Worm (Caenorhabditis elegans) whole organism, L2 larva: ENCODE measurements around the gene ncx-8.

Experiments used
- F13H6.1 ChIP-seq: sonication (generic microtip); optimal IDR thresholded peaks from 2 replicates; lab custom pipeline; 2016; ENCODE audit warnings: missing genetic modification characterization, missing compliant biosample characterization
- R02D3.7 ChIP-seq: fragments of 150-350 bp; optimal IDR thresholded peaks from 2 replicates; lab custom pipeline; 2014; ENCODE audit warnings: missing biosample characterization, missing genetic modification characterization
- Y55F3AM.14 ChIP-seq: fragments of 200-800 bp; sonication (Bioruptor generic); optimal IDR thresholded peaks from 2 replicates; lab custom pipeline; 2018; ENCODE audit warnings: mild to moderate bottlenecking, missing genetic modification characterization, missing compliant biosample characterization
- ZK546.5 ChIP-seq: sonication (generic microtip); optimal IDR thresholded peaks from 2 replicates; lab custom pipeline; 2017; ENCODE audit warnings: missing biosample characterization, missing genetic modification characterization
- aly-2 ChIP-seq: fragments of 150-350 bp; optimal IDR thresholded peaks from 2 replicates; lab custom pipeline; 2014; ENCODE audit warnings: missing biosample characterization, missing genetic modification characterization
- ama-1 ChIP-seq: fragments of 150-350 bp; optimal IDR thresholded peaks from 2 replicates; lab custom pipeline; 2018; ENCODE audit warnings: inconsistent platforms
- ceh-16 ChIP-seq: fragments of 150-350 bp; optimal IDR thresholded peaks from 2 replicates; lab custom pipeline; 2014; ENCODE audit warnings: missing biosample characterization, missing genetic modification characterization
- ceh-82 ChIP-seq: fragments of 150-350 bp; optimal IDR thresholded peaks from 2 replicates; lab custom pipeline; 2014; ENCODE audit warnings: missing biosample characterization, missing genetic modification characterization
- crh-2 ChIP-seq: sonication (generic microtip); optimal IDR thresholded peaks from 2 replicates; lab custom pipeline; 2017; ENCODE audit warnings: missing biosample characterization, missing genetic modification characterization
- dmd-4 ChIP-seq: sonication (generic microtip); optimal IDR thresholded peaks from 2 replicates; lab custom pipeline; 2017; ENCODE audit warnings: missing biosample characterization, missing genetic modification characterization
- egl-27 ChIP-seq: sonication (generic microtip); optimal IDR thresholded peaks from 3 replicates; lab custom pipeline; 2017; ENCODE audit warnings: missing biosample characterization, missing genetic modification reagents, missing genetic modification characterization
- elt-1 ChIP-seq: fragments of 150-350 bp; optimal IDR thresholded peaks from 2 replicates; lab custom pipeline; 2014; ENCODE audit warnings: missing biosample characterization, missing genetic modification characterization
- elt-3 ChIP-seq: sonication (generic microtip); optimal IDR thresholded peaks from 2 replicates; lab custom pipeline; 2017; ENCODE audit warnings: missing biosample characterization, missing genetic modification characterization
- fos-1 ChIP-seq: fragments of 150-350 bp; optimal IDR thresholded peaks from 2 replicates; lab custom pipeline; 2014; ENCODE audit warnings: missing biosample characterization, missing genetic modification characterization
- gmeb-1 ChIP-seq: fragments of 150-350 bp; optimal IDR thresholded peaks from 2 replicates; lab custom pipeline; 2014; ENCODE audit warnings: missing biosample characterization, missing genetic modification characterization
- lin-13 ChIP-seq: fragments of 150-350 bp; optimal IDR thresholded peaks from 2 replicates; lab custom pipeline; 2014; ENCODE audit warnings: missing biosample characterization, missing genetic modification reagents, missing genetic modification characterization
- lin-39 ChIP-seq: fragments of 150-350 bp; optimal IDR thresholded peaks from 2 replicates; lab custom pipeline; 2014; ENCODE audit warnings: missing biosample characterization, missing genetic modification reagents, missing genetic modification characterization
- lsy-2 ChIP-seq, 2 experiments: fragments of 150-350 bp in 1 of 2; sonication (generic microtip) in 1 of 2; optimal IDR thresholded peaks; 2 replicates each; lab custom pipeline; 2014 to 2017; ENCODE audit warnings: missing biosample characterization in 2 of 2, missing genetic modification characterization in 2 of 2
- mbf-1 ChIP-seq: sonication (generic microtip); optimal IDR thresholded peaks from 2 replicates; lab custom pipeline; 2017; ENCODE audit warnings: missing biosample characterization, missing genetic modification characterization
- mdl-1 ChIP-seq, 2 experiments: fragments of 150-350 bp in 1 of 2; sonication (generic microtip) in 1 of 2; optimal IDR thresholded peaks; 2 replicates each; lab custom pipeline; 2017; ENCODE audit warnings: missing biosample characterization in 2 of 2, missing genetic modification characterization in 2 of 2
- nhr-10 ChIP-seq: sonication (generic microtip); optimal IDR thresholded peaks from 2 replicates; lab custom pipeline; 2017; ENCODE audit warnings: missing biosample characterization, missing genetic modification characterization
- nhr-11 ChIP-seq: fragments of 150-350 bp; optimal IDR thresholded peaks from 2 replicates; lab custom pipeline; 2014; ENCODE audit warnings: missing biosample characterization, missing genetic modification characterization
- nhr-12 ChIP-seq: fragments of 150-350 bp; optimal IDR thresholded peaks from 2 replicates; lab custom pipeline; 2014; ENCODE audit warnings: missing biosample characterization, missing genetic modification characterization
- nhr-129 ChIP-seq: fragments of 150-350 bp; optimal IDR thresholded peaks from 2 replicates; lab custom pipeline; 2014; ENCODE audit warnings: missing biosample characterization, missing genetic modification characterization
- nhr-21 ChIP-seq: fragments of 150-350 bp; optimal IDR thresholded peaks from 2 replicates; lab custom pipeline; 2014; ENCODE audit warnings: missing biosample characterization, missing genetic modification characterization
- nhr-237 ChIP-seq: fragments of 150-350 bp; optimal IDR thresholded peaks from 2 replicates; lab custom pipeline; 2014; ENCODE audit warnings: missing biosample characterization, missing genetic modification characterization
- nhr-6 ChIP-seq: fragments of 150-350 bp; optimal IDR thresholded peaks from 2 replicates; lab custom pipeline; 2014; ENCODE audit warnings: missing biosample characterization, missing genetic modification characterization
- nhr-77 ChIP-seq: fragments of 150-350 bp; optimal IDR thresholded peaks from 2 replicates; lab custom pipeline; 2014; ENCODE audit warnings: missing biosample characterization, missing genetic modification characterization
- peb-1 ChIP-seq: fragments of 150-350 bp; optimal IDR thresholded peaks from 2 replicates; lab custom pipeline; 2014; ENCODE audit warnings: missing biosample characterization, missing genetic modification characterization
- sem-4 ChIP-seq: fragments of 150-350 bp; optimal IDR thresholded peaks from 2 replicates; lab custom pipeline; 2014; ENCODE audit warnings: missing biosample characterization, missing genetic modification reagents, missing genetic modification characterization
- skn-1 ChIP-seq: sonication (generic microtip); optimal IDR thresholded peaks from 2 replicates; lab custom pipeline; 2017; ENCODE audit warnings: missing biosample characterization, missing genetic modification characterization
- sma-3 ChIP-seq: sonication (generic microtip); optimal IDR thresholded peaks from 2 replicates; lab custom pipeline; 2016; ENCODE audit warnings: missing genetic modification reagents, missing genetic modification characterization, missing compliant biosample characterization
- sma-9 ChIP-seq, 2 experiments: fragments of 150-350 bp in 1 of 2; sonication (generic microtip) in 1 of 2; optimal IDR thresholded peaks; 2 replicates each; lab custom pipeline; 2014 to 2016; ENCODE audit warnings: missing genetic modification characterization in 2 of 2, mild to moderate bottlenecking in 1 of 2, missing biosample characterization in 1 of 2, missing compliant biosample characterization in 1 of 2, missing genetic modification reagents in 1 of 2, moderate library complexity in 1 of 2
- snpc-4 ChIP-seq: fragments of 150-350 bp; optimal IDR thresholded peaks from 2 replicates; lab custom pipeline; 2014; ENCODE audit warnings: missing biosample characterization, missing genetic modification characterization
- unc-55 ChIP-seq: fragments of 150-350 bp; sonication (generic microtip); optimal IDR thresholded peaks from 3 replicates; lab custom pipeline; 2014; ENCODE audit warnings: missing biosample characterization, missing genetic modification reagents, missing genetic modification characterization
- unc-62 ChIP-seq: fragments of 150-350 bp; optimal IDR thresholded peaks from 2 replicates; lab custom pipeline; 2014; ENCODE audit warnings: missing biosample characterization, missing genetic modification reagents, missing genetic modification characterization
- ztf-1 ChIP-seq: fragments of 200-800 bp; sonication (Bioruptor generic); conservative IDR thresholded peaks from 2 replicates; pipeline ENCODE4 v1.3.6; 2022; ENCODE audit warnings: missing genetic modification characterization, missing compliant biosample characterization
- ztf-11 ChIP-seq: sonication (generic microtip); optimal IDR thresholded peaks from 2 replicates; lab custom pipeline; 2017; ENCODE audit warnings: missing biosample characterization, missing genetic modification characterization
- ztf-4 ChIP-seq: fragments of 150-350 bp; optimal IDR thresholded peaks from 2 replicates; lab custom pipeline; 2014; ENCODE audit warnings: missing biosample characterization, missing genetic modification characterization

ncx-8 gene

ce11 chrV:4987097-4987496 is at the start of gene ncx-8:
Gene ncx-8 (minus strand): TSS chrV:4987197.
- TF ChIP-seq lin-39 (tag; lab: Kevin White, UChicago): no peak
- no peak for TF ChIP-seq ztf-1 (GFP tag; lab: Robert Waterston, UW)
- TF ChIP-seq, all 48 proteins: peak for 0

DNA sequence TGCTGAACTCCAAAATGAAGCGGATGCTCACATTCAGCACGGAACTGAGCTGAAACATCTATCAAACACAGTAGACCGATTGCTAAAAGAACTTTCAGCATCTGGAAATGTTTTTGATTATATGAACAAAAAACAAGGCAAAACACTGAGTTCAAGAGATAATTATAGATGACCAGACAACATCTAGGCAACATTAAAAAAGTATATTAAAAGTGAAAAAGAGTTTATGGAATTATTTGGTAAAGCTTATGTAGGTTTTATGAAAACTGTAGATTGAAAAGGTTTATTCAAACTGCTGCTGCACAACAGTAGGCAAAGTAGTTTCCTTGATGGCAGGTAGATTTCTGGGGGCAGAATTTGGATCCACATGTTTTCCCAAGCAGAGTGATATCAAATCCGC is 49.4 kb upstream of the ncx-8 start, which contains the start of gene K11D12.7:
K11D12.7 (minus strand) TSS at position 101 of the 400 bp plus-strand sequence.
- no peak for TF ChIP-seq nhr-10 (tag; lab: Kevin White, UChicago)

ce11 chrV:5035058-5035457 is 48.1 kb upstream of the ncx-8 start, which contains the start of gene K11D12.6:
Gene K11D12.6 (minus strand): TSS chrV:5035158.
- TF ChIP-seq lin-13: no peak
- TF ChIP-seq lsy-2 (tag; optimal IDR thresholded peaks at IDR 0.05; lab: Kevin White, UChicago): no peak
- no peak for TF ChIP-seq elt-3 (tag; lab: Kevin White, UChicago)
- TF ChIP-seq unc-55: no peak
- no peak for TF ChIP-seq snpc-4 (tag; lab: Kevin White, UChicago)
- TF ChIP-seq ama-1 (lab: Kevin White, UChicago): no peak
- no peak for TF ChIP-seq fos-1 (tag; lab: Kevin White, UChicago)
- no peak for TF ChIP-seq nhr-237
- TF ChIP-seq peb-1 (tag; lab: Kevin White, UChicago): no peak
- no peak for TF ChIP-seq nhr-6 (tag; lab: Kevin White, UChicago)
- no peak for TF ChIP-seq nhr-77 (tag; lab: Kevin White, UChicago)
- no peak for TF ChIP-seq ztf-11 (tag; lab: Kevin White, UChicago)
- TF ChIP-seq dmd-4 (tag; lab: Kevin White, UChicago): no peak
- no peak for TF ChIP-seq sma-9 (GFP tag; optimal IDR thresholded peaks at IDR 0.05; lab: Kevin White, UChicago)
- no peak for TF ChIP-seq sma-9 (tag; optimal IDR thresholded peaks at IDR 0.05; lab: Kevin White, UChicago)
- TF ChIP-seq unc-62: no peak
- TF ChIP-seq sem-4 (tag; lab: Kevin White, UChicago): no peak
- no peak for TF ChIP-seq gmeb-1 (tag; lab: Kevin White, UChicago)
- TF ChIP-seq R02D3.7 (tag; lab: Kevin White, UChicago): no peak
- no peak for TF ChIP-seq lin-39 (tag; lab: Kevin White, UChicago)
- no peak for TF ChIP-seq skn-1 (tag; lab: Kevin White, UChicago)

- TF ChIP-seq Y55F3AM.14 (GFP tag; lab: Kevin White, UChicago): no peak
- no peak for TF ChIP-seq snpc-4 (tag; lab: Kevin White, UChicago)
- TF ChIP-seq nhr-6 (tag; lab: Kevin White, UChicago): no peak
- no peak for TF ChIP-seq nhr-237
- TF ChIP-seq lsy-2 (tag; optimal IDR thresholded peaks at IDR 0.05; lab: Kevin White, UChicago): no peak
- TF ChIP-seq lin-13: no peak
- TF ChIP-seq nhr-129: no peak
- no peak for TF ChIP-seq nhr-11 (tag; lab: Kevin White, UChicago)
- no peak for TF ChIP-seq nhr-10 (tag; lab: Kevin White, UChicago)
- no peak for TF ChIP-seq ceh-82 (tag; lab: Kevin White, UChicago)
These were observed 46.1 kb upstream of the ncx-8 start, which contains the start of gene K11D12.13 for ce11 chrV:5033099-5033498. Gene K11D12.13 (plus strand): TSS chrV:5033399.

DNA sequence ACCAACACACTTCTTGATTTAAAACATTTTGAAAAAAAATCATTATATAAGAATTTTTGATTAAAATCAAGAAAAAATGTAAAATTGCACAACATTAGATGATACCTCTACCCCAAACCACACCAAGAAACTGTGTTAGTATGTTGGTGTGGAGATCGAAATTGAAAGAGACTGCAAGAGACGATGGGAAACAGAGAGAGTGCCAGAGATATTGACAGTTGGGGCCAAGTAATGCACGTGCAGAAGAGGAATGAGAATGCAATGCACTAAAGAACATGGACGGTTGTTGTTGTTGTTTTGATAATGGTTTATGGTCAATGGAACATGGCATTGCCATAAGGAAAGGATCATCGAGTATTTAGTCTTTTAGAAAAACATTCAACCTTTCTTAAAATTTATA is 45.2 kb upstream of the ncx-8 start:
- TF ChIP-seq nhr-129 (peak; percentile 72), sma-9 (GFP tag; optimal IDR thresholded peaks at IDR 0.05; lab: Kevin White, UChicago) (peak; percentile 66), sma-9 (tag; optimal IDR thresholded peaks at IDR 0.05; lab: Kevin White, UChicago) (no peak), nhr-237 (no peak), crh-2 (tag; lab: Kevin White, UChicago) (peak; percentile 13), egl-27 (no peak), mdl-1 (tag; optimal IDR thresholded peaks at IDR 0.05; lab: Kevin White, UChicago) (peak; percentile 53 to 62), ztf-4 (tag; lab: Kevin White, UChicago) (no peak), F13H6.1 (tag; lab: Kevin White, UChicago) (peak; percentile 15), fos-1 (tag; lab: Kevin White, UChicago) (peak; percentile 24), unc-55 (no peak), sem-4 (tag; lab: Kevin White, UChicago) (no peak)

- TF ChIP-seq peb-1 (tag; lab: Kevin White, UChicago): no peak
- no peak for TF ChIP-seq nhr-12
- TF ChIP-seq F13H6.1 (tag; lab: Kevin White, UChicago): no peak
- TF ChIP-seq mbf-1: no peak
- no peak for TF ChIP-seq nhr-6 (tag; lab: Kevin White, UChicago)
- TF ChIP-seq Y55F3AM.14 (GFP tag; lab: Kevin White, UChicago): no peak
- TF ChIP-seq nhr-21 (tag; lab: Kevin White, UChicago): no peak
- no peak for TF ChIP-seq ZK546.5 (tag; lab: Kevin White, UChicago)
- TF ChIP-seq ztf-1 (GFP tag; lab: Robert Waterston, UW): no peak
- no peak for TF ChIP-seq aly-2
- TF ChIP-seq sma-3 (GFP tag; lab: Kevin White, UChicago): no peak
- TF ChIP-seq ceh-16 (tag; lab: Kevin White, UChicago): no peak
- no peak for TF ChIP-seq ztf-4 (tag; lab: Kevin White, UChicago)
- no peak for TF ChIP-seq fos-1 (tag; lab: Kevin White, UChicago)
- no peak for TF ChIP-seq nhr-77 (tag; lab: Kevin White, UChicago)
- TF ChIP-seq skn-1 (tag; lab: Kevin White, UChicago): no peak
- TF ChIP-seq lsy-2 (tag; optimal IDR thresholded peaks at IDR 0.05; lab: Kevin White, UChicago): no peak
- no peak for TF ChIP-seq elt-1 (tag; lab: Kevin White, UChicago)
These were observed 44.8 kb upstream of the ncx-8 start for ce11 chrV:5031764-5032163.
